Worm (Caenorhabditis elegans) whole organism, late embryonic: ENCODE data around the gene sahd-1.

Experiments
- C08G9.2 ChIP-seq: sonication (generic microtip); optimal IDR thresholded peaks from 2 replicates; lab custom pipeline; 2016; ENCODE audit warnings: mild to moderate bottlenecking, missing genetic modification characterization, moderate library complexity, missing compliant biosample characterization
- C38D4.7 ChIP-seq: fragments of 200-800 bp; sonication (Bioruptor generic); optimal IDR thresholded peaks from 2 replicates; lab custom pipeline; 2018; ENCODE audit warnings: mild to moderate bottlenecking, missing genetic modification characterization, moderate library complexity, missing compliant biosample characterization
- F13H6.1 ChIP-seq: sonication (generic microtip); optimal IDR thresholded peaks from 2 replicates; lab custom pipeline; 2016; ENCODE audit warnings: missing genetic modification characterization, missing compliant biosample characterization
- K02D7.2 ChIP-seq: sonication (generic microtip); optimal IDR thresholded peaks from 2 replicates; lab custom pipeline; 2017; ENCODE audit warnings: mild to moderate bottlenecking, missing genetic modification characterization, missing compliant biosample characterization
- K09A11.1 ChIP-seq: sonication (generic microtip); optimal IDR thresholded peaks from 2 replicates; lab custom pipeline; 2017; ENCODE audit warnings: antibody characterized with exemption, mild to moderate bottlenecking, missing genetic modification characterization, missing compliant biosample characterization; ENCODE audit not compliant: insufficient read depth
- T23F11.4 ChIP-seq: fragments of 200-800 bp; sonication (Bioruptor generic); optimal IDR thresholded peaks from 2 replicates; lab custom pipeline; 2018; ENCODE audit warnings: mild to moderate bottlenecking, missing genetic modification characterization, missing compliant biosample characterization
- Y22D7AL.16 ChIP-seq: sonication (generic microtip); optimal IDR thresholded peaks from 2 replicates; lab custom pipeline; 2016; ENCODE audit warnings: missing genetic modification characterization, missing compliant biosample characterization
- ahr-1 ChIP-seq: sonication (generic microtip); optimal IDR thresholded peaks from 2 replicates; lab custom pipeline; 2016; ENCODE audit warnings: missing genetic modification characterization, missing compliant biosample characterization
- ama-1 ChIP-seq: fragments of 150-350 bp; optimal IDR thresholded peaks from 2 replicates; lab custom pipeline; 2014
- ceh-2 ChIP-seq: sonication (generic microtip); optimal IDR thresholded peaks from 2 replicates; lab custom pipeline; 2016; ENCODE audit warnings: missing genotype, missing genetic modification characterization, missing compliant biosample characterization
- ceh-22 ChIP-seq: sonication (generic microtip); optimal IDR thresholded peaks from 2 replicates; lab custom pipeline; 2017; ENCODE audit warnings: missing biosample characterization, missing genetic modification characterization
- ceh-31 ChIP-seq: sonication (generic microtip); optimal IDR thresholded peaks from 2 replicates; lab custom pipeline; 2016; ENCODE audit warnings: missing genetic modification characterization, missing compliant biosample characterization
- ceh-34 ChIP-seq: sonication (generic microtip); optimal IDR thresholded peaks from 2 replicates; lab custom pipeline; 2016; ENCODE audit warnings: mild to moderate bottlenecking, missing genetic modification characterization, missing compliant biosample characterization
- ceh-45 ChIP-seq: fragments of 200-800 bp; sonication (Bioruptor generic); IDR thresholded peaks from 2 replicates; pipeline ENCODE4 v1.3.6; 2022; ENCODE audit warnings: missing genetic modification reagents, missing genetic modification characterization, missing compliant biosample characterization
- ceh-48 ChIP-seq: sonication (generic microtip); optimal IDR thresholded peaks from 2 replicates; lab custom pipeline; 2016; ENCODE audit warnings: missing genetic modification characterization, inconsistent platforms, missing compliant biosample characterization
- ceh-6 ChIP-seq: fragments of 200-800 bp; sonication (Bioruptor generic); optimal IDR thresholded peaks from 2 replicates; lab custom pipeline; 2018; ENCODE audit warnings: mild to moderate bottlenecking, missing genetic modification characterization, missing compliant biosample characterization
- ceh-9 ChIP-seq: sonication (generic microtip); optimal IDR thresholded peaks from 2 replicates; lab custom pipeline; 2016; ENCODE audit warnings: mild to moderate bottlenecking, missing genetic modification characterization, inconsistent platforms, missing compliant biosample characterization
- che-1 ChIP-seq: sonication (generic microtip); optimal IDR thresholded peaks from 2 replicates; lab custom pipeline; 2016; ENCODE audit warnings: mild to moderate bottlenecking, missing genetic modification characterization, missing compliant biosample characterization
- dmd-4 ChIP-seq: sonication (generic microtip); optimal IDR thresholded peaks from 2 replicates; lab custom pipeline; 2016; ENCODE audit warnings: borderline replicate concordance, missing genetic modification characterization, missing compliant biosample characterization
- elt-2 ChIP-seq: sonication (generic microtip); optimal IDR thresholded peaks from 2 replicates; lab custom pipeline; 2016; ENCODE audit warnings: missing genetic modification reagents, missing genetic modification characterization, missing compliant biosample characterization
- ets-4 ChIP-seq: sonication (generic microtip); optimal IDR thresholded peaks from 2 replicates; lab custom pipeline; 2016; ENCODE audit warnings: missing genetic modification characterization, missing compliant biosample characterization
- fkh-10 ChIP-seq: fragments of 150-350 bp; optimal IDR thresholded peaks from 2 replicates; lab custom pipeline; 2014; ENCODE audit warnings: missing biosample characterization, missing genetic modification reagents, missing genetic modification characterization
- gmeb-2 ChIP-seq: sonication (generic microtip); optimal IDR thresholded peaks from 2 replicates; lab custom pipeline; 2016; ENCODE audit warnings: missing genetic modification characterization, inconsistent platforms, missing compliant biosample characterization
- hlh-13 ChIP-seq: fragments of 200-800 bp; sonication (Bioruptor generic); optimal IDR thresholded peaks from 2 replicates; lab custom pipeline; 2018; ENCODE audit warnings: mild to moderate bottlenecking, missing genetic modification characterization, missing compliant biosample characterization
- hlh-15 ChIP-seq: sonication (generic microtip); optimal IDR thresholded peaks from 2 replicates; lab custom pipeline; 2016; ENCODE audit warnings: missing genetic modification characterization, missing compliant biosample characterization
- hlh-30 ChIP-seq: sonication (generic microtip); optimal IDR thresholded peaks from 2 replicates; lab custom pipeline; 2017; ENCODE audit warnings: antibody characterized with exemption, missing genetic modification characterization, missing compliant biosample characterization; ENCODE audit not compliant: insufficient read depth
- hlh-6 ChIP-seq: sonication (generic microtip); optimal IDR thresholded peaks from 2 replicates; lab custom pipeline; 2016; ENCODE audit warnings: missing genotype, missing genetic modification characterization, missing compliant biosample characterization
- hlh-8 ChIP-seq: sonication (generic microtip); optimal IDR thresholded peaks from 2 replicates; lab custom pipeline; 2016; ENCODE audit warnings: missing genotype, missing genetic modification characterization, missing compliant biosample characterization
- madf-2 ChIP-seq: sonication (generic microtip); optimal IDR thresholded peaks from 2 replicates; lab custom pipeline; 2017; ENCODE audit warnings: missing genetic modification characterization, missing compliant biosample characterization
- mec-3 ChIP-seq: sonication (generic microtip); optimal IDR thresholded peaks from 2 replicates; lab custom pipeline; 2016; ENCODE audit warnings: borderline replicate concordance, missing genetic modification characterization, missing compliant biosample characterization
- nfya-1 ChIP-seq: sonication (generic microtip); optimal IDR thresholded peaks from 2 replicates; lab custom pipeline; 2017; ENCODE audit warnings: missing genetic modification characterization, mild to moderate bottlenecking, missing compliant biosample characterization, antibody characterized with exemption, moderate library complexity
- nhr-11 ChIP-seq: fragments of 150-350 bp; optimal IDR thresholded peaks from 2 replicates; lab custom pipeline; 2014; ENCODE audit warnings: missing biosample characterization, missing genetic modification characterization
- nhr-232 ChIP-seq: sonication (generic microtip); optimal IDR thresholded peaks from 2 replicates; lab custom pipeline; 2016; ENCODE audit warnings: missing genetic modification characterization, missing compliant biosample characterization
- npax-4 ChIP-seq: sonication (generic microtip); optimal IDR thresholded peaks from 2 replicates; lab custom pipeline; 2016; ENCODE audit warnings: missing genetic modification characterization, missing compliant biosample characterization
- odd-2 ChIP-seq: sonication (generic microtip); optimal IDR thresholded peaks from 2 replicates; lab custom pipeline; 2017; ENCODE audit warnings: antibody characterized with exemption, mild to moderate bottlenecking, missing genetic modification characterization, missing compliant biosample characterization
- pat-9 ChIP-seq: fragments of 200-800 bp; sonication (Bioruptor generic); optimal IDR thresholded peaks from 2 replicates; lab custom pipeline; 2018; ENCODE audit warnings: mild to moderate bottlenecking, missing genetic modification characterization, moderate library complexity, missing compliant biosample characterization
- pax-1 ChIP-seq: fragments of 150-350 bp; optimal IDR thresholded peaks from 2 replicates; lab custom pipeline; 2014; ENCODE audit warnings: missing biosample characterization, missing genetic modification characterization
- pha-4 ChIP-seq: fragments of 150-350 bp; optimal IDR thresholded peaks from 2 replicates; lab custom pipeline; 2018; ENCODE audit warnings: missing biosample characterization, missing genetic modification reagents, missing genetic modification characterization
- ref-2 ChIP-seq: sonication (generic microtip); optimal IDR thresholded peaks from 2 replicates; lab custom pipeline; 2016; ENCODE audit warnings: missing genetic modification characterization, missing compliant biosample characterization
- rnt-1 ChIP-seq: sonication (generic microtip); optimal IDR thresholded peaks from 2 replicates; lab custom pipeline; 2016; ENCODE audit warnings: missing genetic modification characterization, missing compliant biosample characterization
- sdc-2 ChIP-seq: sonication (generic microtip); optimal IDR thresholded peaks from 2 replicates; lab custom pipeline; 2016; ENCODE audit warnings: missing genotype, missing genetic modification characterization, missing compliant biosample characterization
- sox-2 ChIP-seq: fragments of 200-800 bp; sonication (Bioruptor generic); IDR thresholded peaks from 2 replicates; pipeline ENCODE4 v1.3.6; 2022; ENCODE audit warnings: missing genetic modification reagents, missing genetic modification characterization, missing compliant biosample characterization
- ttx-3 ChIP-seq: sonication (generic microtip); optimal IDR thresholded peaks from 2 replicates; lab custom pipeline; 2016; ENCODE audit warnings: missing genetic modification reagents, missing genetic modification characterization, missing compliant biosample characterization
- unc-3 ChIP-seq, 2 experiments: fragments of 200-800 bp in 1 of 2; sonication (Bioruptor generic) in 1 of 2; sonication (generic microtip) in 1 of 2; conservative IDR thresholded peaks in 1 of 2; optimal IDR thresholded peaks in 1 of 2; 2 replicates each; pipeline versions ENCODE4 v1.3.6 to Lab custom; 2016 to 2022; ENCODE audit warnings: missing compliant biosample characterization in 2 of 2, missing genetic modification characterization in 2 of 2, missing genetic modification reagents in 1 of 2
- unc-42 ChIP-seq: sonication (generic microtip); optimal IDR thresholded peaks from 2 replicates; lab custom pipeline; 2016; ENCODE audit warnings: missing genotype, missing genetic modification characterization, missing compliant biosample characterization
- unc-55 ChIP-seq: sonication (generic microtip); optimal IDR thresholded peaks from 2 replicates; lab custom pipeline; 2017; ENCODE audit warnings: missing biosample characterization, missing genetic modification reagents, missing genetic modification characterization
- unc-86 ChIP-seq: sonication (generic microtip); optimal IDR thresholded peaks from 2 replicates; lab custom pipeline; 2016; ENCODE audit warnings: missing genetic modification characterization, missing compliant biosample characterization
- zip-5 ChIP-seq: sonication (generic microtip); optimal IDR thresholded peaks from 2 replicates; lab custom pipeline; 2016; ENCODE audit warnings: missing genetic modification characterization, missing compliant biosample characterization
- ztf-16 ChIP-seq: sonication (generic microtip); optimal IDR thresholded peaks from 2 replicates; lab custom pipeline; 2017; ENCODE audit warnings: missing genetic modification characterization, missing compliant biosample characterization

Gene sahd-1

DNA sequence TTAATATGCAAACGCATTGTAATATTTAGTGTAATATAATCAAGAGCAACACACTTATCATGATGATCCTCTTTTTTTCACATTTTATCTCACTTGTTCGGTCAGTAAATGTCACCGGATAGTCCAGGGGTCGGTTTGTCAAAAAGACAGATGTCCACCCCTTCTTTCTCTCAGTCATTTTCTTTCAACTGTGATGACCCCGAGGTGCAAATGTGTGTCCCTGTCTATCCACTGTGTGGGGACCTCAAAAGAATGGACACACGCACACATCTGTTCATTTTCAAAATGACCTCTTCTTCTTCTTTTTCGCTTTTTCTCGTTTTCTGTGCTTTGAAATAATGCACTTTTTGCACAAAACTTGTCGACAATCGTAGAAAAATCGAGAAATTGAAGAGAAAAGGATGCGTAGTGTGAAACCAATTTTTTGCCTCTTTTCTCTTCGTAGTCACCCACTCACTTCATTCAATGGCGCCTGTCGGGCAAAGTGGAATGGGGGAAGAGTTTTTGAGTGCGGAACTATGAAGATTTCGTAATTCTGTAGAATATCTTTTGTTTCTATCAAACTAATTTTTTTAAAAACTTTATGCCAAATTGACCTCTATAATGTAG is 50.9 kb downstream of the sahd-1 start:
- no peak for TF ChIP-seq madf-2 (tag; lab: Kevin White, UChicago)
- no peak for TF ChIP-seq hlh-6 (tag; lab: Kevin White, UChicago)
- no peak for TF ChIP-seq ceh-45 (GFP tag; lab: Robert Waterston, UW)
- TF ChIP-seq ceh-48 (tag; lab: Kevin White, UChicago): no peak
- no peak for TF ChIP-seq odd-2 (tag; lab: Kevin White, UChicago)
- no peak for TF ChIP-seq mec-3
- peak; percentile 34 for TF ChIP-seq unc-55

DNA sequence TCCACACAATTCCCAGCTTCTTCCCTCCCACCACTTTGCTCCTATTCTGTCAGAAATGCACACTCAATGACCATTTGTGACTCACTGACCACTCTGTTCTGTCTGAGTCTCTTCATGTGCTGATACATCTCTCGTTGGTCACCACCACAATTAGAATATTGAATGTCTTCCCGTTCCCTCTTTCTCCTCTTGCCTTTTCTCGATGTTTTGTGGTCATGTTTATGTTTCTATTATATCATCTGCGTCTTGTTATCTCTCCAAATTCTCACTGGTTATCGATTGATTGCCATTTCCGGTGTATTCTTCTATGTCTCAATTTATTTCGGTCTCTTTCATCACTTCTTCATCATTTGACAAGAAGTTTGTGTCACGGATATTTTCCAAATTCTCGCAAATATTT is 53.8 kb downstream of the sahd-1 start:
- no peak for TF ChIP-seq hlh-6 (tag; lab: Kevin White, UChicago)
- no peak for TF ChIP-seq pha-4
- no peak for TF ChIP-seq ceh-2 (tag; lab: Kevin White, UChicago)
- TF ChIP-seq unc-86: no peak
- TF ChIP-seq madf-2 (tag; lab: Kevin White, UChicago): no peak
- TF ChIP-seq hlh-13 (GFP tag; lab: Kevin White, UChicago): no peak
- no peak for TF ChIP-seq ama-1 (lab: Kevin White, UChicago)
- no peak for TF ChIP-seq pat-9 (tag; lab: Kevin White, UChicago)
- TF ChIP-seq Y22D7AL.16: no peak
- TF ChIP-seq ceh-6 (GFP tag; lab: Kevin White, UChicago): no peak
- TF ChIP-seq ztf-16 (tag; lab: Kevin White, UChicago): no peak
- no peak for TF ChIP-seq ahr-1
- TF ChIP-seq zip-5 (tag; lab: Kevin White, UChicago): no peak
- TF ChIP-seq C38D4.7 (GFP tag; lab: Kevin White, UChicago): no peak
- peak; percentile 9 for TF ChIP-seq rnt-1
- no peak for TF ChIP-seq mec-3
- TF ChIP-seq F13H6.1 (tag; lab: Kevin White, UChicago): no peak
- TF ChIP-seq nfya-1 (tag; lab: Kevin White, UChicago): no peak
- no peak for TF ChIP-seq che-1
- no peak for TF ChIP-seq hlh-8 (tag; lab: Kevin White, UChicago)
- peak; percentile 2 for TF ChIP-seq ceh-31 (tag; lab: Kevin White, UChicago)
- no peak for TF ChIP-seq ets-4 (tag; lab: Kevin White, UChicago)
- no peak for TF ChIP-seq gmeb-2 (tag; lab: Kevin White, UChicago)
- no peak for TF ChIP-seq hlh-15
- TF ChIP-seq T23F11.4 (GFP tag; lab: Kevin White, UChicago): no peak
- no peak for TF ChIP-seq sdc-2 (tag; lab: Kevin White, UChicago)
- TF ChIP-seq ceh-9: no peak
- no peak for TF ChIP-seq nhr-232
- TF ChIP-seq odd-2 (tag; lab: Kevin White, UChicago): no peak
- no peak for TF ChIP-seq dmd-4 (tag; lab: Kevin White, UChicago)
- TF ChIP-seq pax-1: no peak
- TF ChIP-seq unc-42 (tag; lab: Kevin White, UChicago): no peak
- no peak for TF ChIP-seq fkh-10 (GFP tag; lab: Kevin White, UChicago)
- peak; percentile 34 for TF ChIP-seq elt-2 (tag; lab: Kevin White, UChicago)
- TF ChIP-seq nhr-11 (tag; lab: Kevin White, UChicago): no peak
- TF ChIP-seq npax-4: no peak
- no peak for TF ChIP-seq K09A11.1 (tag; lab: Kevin White, UChicago)
- TF ChIP-seq sox-2 (GFP tag; lab: Robert Waterston, UW): no peak
- no peak for TF ChIP-seq ceh-22 (tag; lab: Kevin White, UChicago)
- no peak for TF ChIP-seq K02D7.2 (tag; lab: Kevin White, UChicago)
- TF ChIP-seq ceh-48 (tag; lab: Kevin White, UChicago): no peak
- TF ChIP-seq hlh-30 (tag; lab: Kevin White, UChicago): peak; percentile 7
- no peak for TF ChIP-seq C08G9.2 (tag; lab: Kevin White, UChicago)
- no peak for TF ChIP-seq ceh-45 (GFP tag; lab: Robert Waterston, UW)
- TF ChIP-seq ceh-34 (tag; lab: Kevin White, UChicago): peak; percentile 30
- TF ChIP-seq unc-3 (GFP tag; conservative IDR thresholded peaks at IDR 0.05; lab: Robert Waterston, UW): no peak
- no peak for TF ChIP-seq unc-3 (tag; optimal IDR thresholded peaks at IDR 0.05; lab: Kevin White, UChicago)
- TF ChIP-seq ref-2 (tag; lab: Kevin White, UChicago): no peak
- TF ChIP-seq ttx-3 (tag; lab: Kevin White, UChicago): no peak
